Worm (Caenorhabditis elegans): ENCODE measurements around the gene H04D03.6.

Gene H04D03.6

DNA sequence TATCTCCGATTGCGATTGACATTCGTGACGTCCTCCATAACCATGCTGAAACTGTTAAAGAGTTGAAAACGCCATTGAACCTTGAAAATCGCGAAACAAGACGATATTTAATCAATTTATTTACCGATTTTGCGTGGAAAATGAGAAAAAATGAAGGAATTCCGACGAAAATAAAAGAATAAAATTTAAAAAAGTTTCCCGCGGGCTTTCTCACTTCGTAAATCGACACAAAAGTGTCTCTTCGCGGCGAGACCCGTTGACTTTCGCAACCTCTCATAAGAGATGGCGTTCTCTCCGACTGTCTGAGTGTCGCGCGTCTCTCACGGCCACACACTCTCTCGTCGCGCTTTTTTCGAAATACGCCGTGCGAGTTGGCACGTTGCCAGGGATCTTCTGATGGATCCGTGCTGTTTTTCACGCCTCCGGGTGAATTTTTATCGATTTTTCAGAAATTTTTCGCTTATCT, 31.4 kb downstream of the H04D03.6 start, which contains the start of gene hat-1 (continued):
- TF ChIP-seq ceh-27 (GFP tag; optimal IDR thresholded peaks at IDR 0.05) (peak; percentile 92), lin-40 (tag; optimal IDR thresholded peaks at IDR 0.05) (peak; percentile 97), lag-1 (GFP tag; IDR thresholded peaks at IDR 0.05) (no peak), tbp1 (GFP tag; optimal IDR thresholded peaks at IDR 0.05) (peak; percentile 75), nhr-80 (tag; optimal IDR thresholded peaks at IDR 0.05) (peak; percentile 50), dpl-1 (GFP tag; optimal IDR thresholded peaks at IDR 0.05) (peak; percentile 87), efl-1 (GFP tag; optimal IDR thresholded peaks at IDR 0.05) (peak; percentile 81), T07F8.4 (tag; optimal IDR thresholded peaks at IDR 0.05) (no peak), bed-1 (GFP tag; IDR thresholded peaks at IDR 0.05) (no peak), repo-1 (tag; optimal IDR thresholded peaks at IDR 0.05) (peak; percentile 87), die-1 (tag; optimal IDR thresholded peaks at IDR 0.05) (no peak), lin-35 (GFP tag; optimal IDR thresholded peaks at IDR 0.05) (peak; percentile 4 to 92 (median 49)), bed-2 (GFP tag; IDR thresholded peaks at IDR 0.05) (no peak), nhr-27 (tag; optimal IDR thresholded peaks at IDR 0.05) (no peak), him-1 (tag; optimal IDR thresholded peaks at IDR 0.05) (no peak), tbx-9 (tag; optimal IDR thresholded peaks at IDR 0.05; ENCODE audit: borderline replicate concordance) (no peak), hrde-1 (tag; optimal IDR thresholded peaks at IDR 0.05; ENCODE audit: borderline replicate concordance) (peak; percentile 73), ztf-28 (GFP tag; IDR thresholded peaks at IDR 0.05) (peak; percentile 82), snpc-1.3 (tag; optimal IDR thresholded peaks at IDR 0.05; ENCODE audit: insufficient read depth) (peak; percentile 82), D2030.7 (GFP tag; IDR thresholded peaks at IDR 0.05) (peak; percentile 95), nhr-90 (tag; optimal IDR thresholded peaks at IDR 0.05) (no peak), F39B2.1 (GFP tag; IDR thresholded peaks at IDR 0.05) (no peak), Y56A3A.18 (GFP tag; IDR thresholded peaks at IDR 0.05) (peak; percentile 90), akir-1 (GFP tag; optimal IDR thresholded peaks at IDR 0.05) (no peak), sdz-38 (tag; optimal IDR thresholded peaks at IDR 0.05) (no peak), lin-54 (GFP tag; optimal IDR thresholded peaks at IDR 0.05) (peak; percentile 96), ama-1 (optimal IDR thresholded peaks at IDR 0.05) (no peak), ama-1 (GFP tag; optimal IDR thresholded peaks at IDR 0.05) (no peak), zfh-2 (GFP tag; conservative IDR thresholded peaks at IDR 0.05) (peak; percentile 98), ceh-40 (GFP tag; IDR thresholded peaks at IDR 0.05) (no peak), egl-44 (GFP tag; IDR thresholded peaks at IDR 0.05) (peak; percentile 53; the same call in 1 of the 2 replicates), F22D6.2 (tag; optimal IDR thresholded peaks at IDR 0.05) (peak; percentile 63), ekl-4 (GFP tag; IDR thresholded peaks at IDR 0.05) (peak; percentile 97), ztf-6 (GFP tag; IDR thresholded peaks at IDR 0.05) (no peak), ets-4 (GFP tag; optimal IDR thresholded peaks at IDR 0.05) (no peak), B0336.3 (GFP tag; IDR thresholded peaks at IDR 0.05) (peak; percentile 99), ccch-3 (GFP tag; optimal IDR thresholded peaks at IDR 0.05) (no peak), snpc-4 (GFP tag; optimal IDR thresholded peaks at IDR 0.05) (peak; percentile 56), snpc-4 (tag; optimal IDR thresholded peaks at IDR 0.05) (peak in 3 of 4 experiments; percentile 79 to 86 (median 80)), sea-2 (GFP tag; IDR thresholded peaks at IDR 0.05) (peak; percentile 71; the same call in 1 of the 2 replicates), unc-130 (GFP tag; optimal IDR thresholded peaks at IDR 0.05) (peak; percentile 77), nhr-179 (tag; optimal IDR thresholded peaks at IDR 0.05) (no peak), C06A6.2 (GFP tag; conservative IDR thresholded peaks at IDR 0.05) (peak; percentile 89), atf-7 (tag; optimal IDR thresholded peaks at IDR 0.05) (peak; percentile 92), lsl-1 (GFP tag; optimal IDR thresholded peaks at IDR 0.05) (peak; percentile 90), pha-4 (tag; optimal IDR thresholded peaks at IDR 0.05) (peak; percentile 76), rcor-1 (GFP tag; IDR thresholded peaks at IDR 0.05) (peak; percentile 95), snpc-1.1 (tag; optimal IDR thresholded peaks at IDR 0.05; ENCODE audit: insufficient read depth) (peak; percentile 49), rec-8 (tag; optimal IDR thresholded peaks at IDR 0.05) (peak in 1 of 2 experiments; percentile 55)

All from whole organism, young adult.